Fruit fly (Drosophila melanogaster): ENCODE data around the gene yellow-k.
A peak's percentile ranks its signal among the peaks of the same experiment; 100 is the strongest.

yellow-k gene

DNA sequence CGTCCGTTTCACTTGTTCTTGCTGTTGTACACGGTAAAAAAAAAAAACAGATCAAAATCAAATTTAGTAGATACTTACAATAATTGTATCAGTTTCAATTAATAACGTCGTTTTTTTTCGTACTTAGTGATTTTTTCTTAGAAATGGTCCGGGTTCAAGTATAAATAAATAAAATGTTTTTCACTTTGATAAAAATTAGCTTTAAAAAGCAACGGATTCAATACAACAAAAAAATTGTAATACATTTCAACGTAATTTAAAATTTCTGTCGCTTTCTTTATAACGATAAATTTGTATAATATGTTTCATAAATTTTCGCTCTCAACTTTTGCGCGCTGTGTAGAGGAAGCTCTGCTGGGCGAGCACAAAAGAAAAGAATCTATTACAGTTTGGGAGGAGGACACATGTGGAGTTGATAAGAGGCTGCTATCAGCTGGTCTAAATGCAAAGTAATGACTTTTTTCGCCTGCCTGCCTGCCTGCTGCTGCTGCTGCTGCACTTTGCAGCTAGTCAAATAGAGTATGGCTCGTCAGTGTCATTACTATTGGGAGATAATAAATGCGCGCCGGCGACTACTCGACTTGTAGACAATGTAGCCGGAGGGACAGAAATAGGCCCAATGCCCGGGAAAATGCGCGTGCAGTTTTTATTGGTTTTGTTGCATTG lies 17.6 kb downstream of the yellow-k start (continued):
- TF ChIP-seq Nf-YC (tag; optimal IDR thresholded peaks at IDR 0.05) (peak; percentile 15), CHES-1-like (GFP tag; optimal IDR thresholded peaks at IDR 0.05) (peak; percentile 7), pnt (GFP tag; optimal IDR thresholded peaks at IDR 0.05) (peak; percentile 2), danr (GFP tag; IDR thresholded peaks at IDR 0.05) (no peak), CG34422 (GFP tag; IDR thresholded peaks at IDR 0.05) (no peak), CG10209 (GFP tag; optimal IDR thresholded peaks at IDR 0.05) (peak; percentile 76), mirr (GFP tag; optimal IDR thresholded peaks at IDR 0.05) (no peak), CG30431 (GFP tag; optimal IDR thresholded peaks at IDR 0.05) (peak; percentile 29), so (GFP tag; IDR thresholded peaks at IDR 0.05) (no peak), CG9609 (GFP tag; optimal IDR thresholded peaks at IDR 0.05) (no peak), CG9932 (GFP tag; IDR thresholded peaks at IDR 0.05) (no peak), fd64A (GFP tag; optimal IDR thresholded peaks at IDR 0.05) (no peak), abd-A (tag; optimal IDR thresholded peaks at IDR 0.05) (no peak), Lim3 (GFP tag; IDR thresholded peaks at IDR 0.05) (no peak), bab2 (GFP tag; optimal IDR thresholded peaks at IDR 0.05) (peak; percentile 39), Atf-2 (GFP tag; optimal IDR thresholded peaks at IDR 0.05) (peak; percentile 33), CG17829 (tag; optimal IDR thresholded peaks at IDR 0.05) (peak; percentile 76), CG3065 (GFP tag; optimal IDR thresholded peaks at IDR 0.05) (no peak), disco-r (GFP tag; optimal IDR thresholded peaks at IDR 0.05) (peak; percentile 29), tap (tag; optimal IDR thresholded peaks at IDR 0.05) (peak; percentile 33), CG34376 (GFP tag; optimal IDR thresholded peaks at IDR 0.05) (no peak), sug (tag; optimal IDR thresholded peaks at IDR 0.05) (no peak)

DNA sequence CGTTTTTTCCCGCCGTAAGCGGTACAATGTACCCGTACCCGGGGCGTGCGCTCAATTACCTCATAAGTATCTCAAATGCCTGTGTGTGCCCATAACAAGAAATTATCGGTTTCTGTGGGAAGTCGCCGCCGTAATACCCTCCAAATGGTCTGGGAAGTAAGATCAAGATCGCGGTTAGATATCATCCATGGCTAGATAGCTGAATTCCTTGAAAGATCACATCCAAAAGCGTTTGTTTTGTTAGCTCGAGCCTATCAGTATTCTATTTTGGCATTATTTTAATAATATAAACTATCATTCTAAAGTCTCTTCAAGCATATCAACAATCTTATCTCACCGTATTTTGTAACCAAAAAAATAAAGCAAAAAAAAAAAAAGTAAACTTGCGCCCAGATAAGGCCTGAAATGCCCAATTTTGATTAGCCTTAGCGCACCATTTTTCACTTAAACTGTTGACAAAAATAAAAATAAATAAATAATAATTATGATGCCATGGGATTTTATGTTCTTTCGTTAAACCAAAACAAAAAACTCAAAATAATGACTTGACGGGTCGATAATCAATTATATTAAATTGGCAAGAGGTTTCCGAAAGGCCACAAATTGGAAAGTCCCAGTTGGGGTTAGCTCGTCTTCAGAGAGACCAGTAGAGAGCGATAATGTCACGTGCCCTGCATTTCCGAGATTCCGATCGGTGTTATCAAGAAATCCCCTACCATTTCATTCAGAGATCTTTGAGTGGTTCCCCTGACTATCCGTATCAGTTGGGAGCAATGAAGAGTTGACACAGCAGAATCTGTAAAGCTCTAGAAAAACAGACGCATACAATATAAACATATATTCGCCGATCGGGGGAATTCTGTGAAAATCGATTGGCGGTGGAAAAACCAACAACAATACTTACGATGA lies 18.4 kb downstream of the yellow-k start:
- TF ChIP-seq Vsx1 (GFP tag; optimal IDR thresholded peaks at IDR 0.05) (peak; percentile 55), Jarid2 (GFP tag; optimal IDR thresholded peaks at IDR 0.05) (no peak), grau (tag; optimal IDR thresholded peaks at IDR 0.05) (no peak), jing (GFP tag; optimal IDR thresholded peaks at IDR 0.05) (no peak), D19A (tag; optimal IDR thresholded peaks at IDR 0.05) (peak; percentile 72), Awh (GFP tag; IDR thresholded peaks at IDR 0.05) (no peak), CG2116 (GFP tag; optimal IDR thresholded peaks at IDR 0.05) (no peak), ci (GFP tag; IDR thresholded peaks at IDR 0.05) (no peak), schlank (tag; optimal IDR thresholded peaks at IDR 0.05) (no peak), CG8944 (GFP tag; optimal IDR thresholded peaks at IDR 0.05) (no peak), row (GFP tag; IDR thresholded peaks at IDR 0.05) (peak; percentile 44; the same call in 2 of the 3 replicates), Stat92E (GFP tag; optimal IDR thresholded peaks at IDR 0.05) (no peak), CG10321 (GFP tag; IDR thresholded peaks at IDR 0.05) (no peak), CG12071 (GFP tag; optimal IDR thresholded peaks at IDR 0.05) (no peak), sug (tag; optimal IDR thresholded peaks at IDR 0.05) (peak; percentile 35), CG33213 (GFP tag; optimal IDR thresholded peaks at IDR 0.05) (no peak), sim (GFP tag; IDR thresholded peaks at IDR 0.05) (no peak), Tbp (GFP tag; optimal IDR thresholded peaks at IDR 0.05) (no peak), aop (GFP tag; IDR thresholded peaks at IDR 0.05) (no peak), CG11504 (tag; optimal IDR thresholded peaks at IDR 0.05) (no peak), Sox102F (GFP tag; optimal IDR thresholded peaks at IDR 0.05) (peak; percentile 35), Blimp-1 (GFP tag; optimal IDR thresholded peaks at IDR 0.05) (peak; percentile 1), CG12104 (GFP tag; optimal IDR thresholded peaks at IDR 0.05) (no peak), CG17912 (GFP tag; optimal IDR thresholded peaks at IDR 0.05) (no peak), CG9215 (GFP tag; IDR thresholded peaks at IDR 0.05) (no peak), unpg (GFP tag; optimal IDR thresholded peaks at IDR 0.05) (no peak), CG8388 (GFP tag; optimal IDR thresholded peaks at IDR 0.05) (no peak), dmrt99B (tag; optimal IDR thresholded peaks at IDR 0.05) (peak; percentile 1)

Measured in whole organism, embryonic.